Fruit fly (Drosophila melanogaster) whole organism, embryonic: ENCODE data around the gene ebd1.

Source experiments
- Awh ChIP-seq: fragments of 200-800 bp; sonication (Bioruptor generic); IDR thresholded peaks from 2 replicates; pipeline ENCODE4, ENCODE4 v1.3.6; 2022; ENCODE audit warnings: missing biosample characterization, missing genetic modification characterization
- BEAF-32 ChIP-seq: fragments of 200-800 bp; sonication (Bioruptor generic); optimal IDR thresholded peaks from 3 replicates; lab custom pipeline; 2017; ENCODE audit warnings: missing biosample characterization, missing genetic modification characterization, mild to moderate bottlenecking, moderate library complexity, missing genetic modification reagents
- CG11093 ChIP-seq: fragments of 200-800 bp; sonication (Bioruptor generic); IDR thresholded peaks from 3 replicates; pipeline ENCODE4 v1.3.6; 2022; ENCODE audit warnings: missing biosample characterization, missing genetic modification characterization
- CG12155 ChIP-seq: fragments of 200-800 bp; sonication (Bioruptor generic); optimal IDR thresholded peaks from 3 replicates; lab custom pipeline; 2016; ENCODE audit warnings: missing biosample characterization, missing genetic modification characterization
- CG12299 ChIP-seq: fragments of 200-800 bp; sonication (Bioruptor generic); optimal IDR thresholded peaks from 2 replicates; lab custom pipeline; 2018; ENCODE audit warnings: missing biosample characterization, mild to moderate bottlenecking, missing genetic modification characterization
- CG12769 ChIP-seq: fragments of 200-800 bp; sonication (Bioruptor generic); optimal IDR thresholded peaks from 2 replicates; lab custom pipeline; 2019; ENCODE audit warnings: missing biosample characterization, mild to moderate bottlenecking, missing genetic modification characterization, moderate library complexity
- CG13287 ChIP-seq: fragments of 200-800 bp; sonication (Bioruptor generic); IDR thresholded peaks from 2 replicates; pipeline ENCODE4 v1.3.6; 2022; ENCODE audit warnings: missing biosample characterization, missing genetic modification characterization; ENCODE audit not compliant: partially characterized antibody
- CG14860 ChIP-seq: fragments of 200-800 bp; sonication (Bioruptor generic); IDR thresholded peaks from 3 replicates; pipeline ENCODE4 v1.3.6; 2022; ENCODE audit warnings: missing biosample characterization, missing genetic modification characterization; ENCODE audit not compliant: partially characterized antibody
- CG15601 ChIP-seq: fragments of 200-800 bp; sonication (Bioruptor generic); optimal IDR thresholded peaks from 3 replicates; lab custom pipeline; 2019; ENCODE audit warnings: missing biosample characterization, mild to moderate bottlenecking, missing genetic modification characterization, moderate library complexity
- CG1603 ChIP-seq: fragments of 200-800 bp; sonication (Bioruptor generic); optimal IDR thresholded peaks from 2 replicates; lab custom pipeline; 2019; ENCODE audit warnings: missing biosample characterization, mild to moderate bottlenecking, missing genetic modification characterization, moderate library complexity
- CG18764 ChIP-seq: fragments of 200-800 bp; sonication (Bioruptor generic); optimal IDR thresholded peaks from 3 replicates; lab custom pipeline; 2016; ENCODE audit warnings: missing biosample characterization, missing genetic modification characterization
- CG30020 ChIP-seq: fragments of 200-800 bp; optimal IDR thresholded peaks from 2 replicates; lab custom pipeline; 2019; ENCODE audit warnings: missing biosample characterization, mild to moderate bottlenecking, missing genetic modification characterization, moderate library complexity
- CG31388 ChIP-seq: fragments of 200-800 bp; sonication (Bioruptor generic); optimal IDR thresholded peaks from 2 replicates; lab custom pipeline; 2016; ENCODE audit warnings: missing biosample characterization, missing genetic modification characterization
- CG3726 ChIP-seq: fragments of 200-800 bp; sonication (Bioruptor generic); IDR thresholded peaks from 3 replicates; pipeline ENCODE4, ENCODE4 v1.3.6; 2022; ENCODE audit warnings: missing biosample characterization, missing genetic modification characterization
- CG4854 ChIP-seq: fragments of 200-800 bp; sonication (Bioruptor generic); optimal IDR thresholded peaks from 2 replicates; lab custom pipeline; 2016; ENCODE audit warnings: missing biosample characterization, missing genetic modification characterization, inconsistent platforms
- CG6791 ChIP-seq: fragments of 200-800 bp; sonication (Bioruptor generic); IDR thresholded peaks from 3 replicates; pipeline ENCODE4 v1.3.6; 2022; ENCODE audit warnings: missing biosample characterization, missing genetic modification characterization; ENCODE audit not compliant: partially characterized antibody
- CG7839 ChIP-seq: fragments of 200-800 bp; sonication (Bioruptor generic); optimal IDR thresholded peaks from 3 replicates; lab custom pipeline; 2018; ENCODE audit warnings: missing biosample characterization, mild to moderate bottlenecking, missing genetic modification characterization, moderate library complexity
- D19A ChIP-seq: fragments of 200-800 bp; optimal IDR thresholded peaks from 3 replicates; lab custom pipeline; 2019; ENCODE audit warnings: missing biosample characterization, mild to moderate bottlenecking, missing genetic modification characterization, moderate library complexity
- Eip74EF ChIP-seq, 2 experiments: fragments of 200-800 bp in 1 of 2; fragments of >200 bp in 1 of 2; sonication (Bioruptor generic) in 1 of 2; optimal IDR thresholded peaks; 2 replicates each; lab custom pipeline; 2017 to 2019; ENCODE audit warnings: missing biosample characterization in 2 of 2, missing genetic modification characterization in 2 of 2, mild to moderate bottlenecking in 1 of 2, moderate library complexity in 1 of 2
- H2.0 ChIP-seq: fragments of 200-800 bp; sonication (Bioruptor generic); IDR thresholded peaks from 2 replicates; pipeline ENCODE4 v1.3.6; 2022; ENCODE audit warnings: missing biosample characterization, missing genetic modification characterization
- HLHmδ ChIP-seq: fragments of 200-800 bp; sonication (Bioruptor generic); optimal IDR thresholded peaks from 2 replicates; lab custom pipeline; 2018; ENCODE audit warnings: missing biosample characterization, mild to moderate bottlenecking, missing genetic modification characterization, moderate library complexity
- HmgZ ChIP-seq: fragments of 200-800 bp; sonication (Bioruptor generic); optimal IDR thresholded peaks from 2 replicates; lab custom pipeline; 2018; ENCODE audit warnings: missing biosample characterization, mild to moderate bottlenecking, missing genetic modification characterization
- Hr39 ChIP-seq: fragments of >200 bp; optimal IDR thresholded peaks from 2 replicates; lab custom pipeline; 2017
- Hr51 ChIP-seq, 2 experiments: fragments of 200-800 bp; sonication (Bioruptor generic); optimal IDR thresholded peaks; 2 replicates in 1 of 2; 3 replicates in 1 of 2; lab custom pipeline; 2016 to 2018; ENCODE audit warnings: missing biosample characterization in 2 of 2, missing genetic modification characterization in 2 of 2, mild to moderate bottlenecking in 1 of 2, moderate library complexity in 1 of 2
- Lhr ChIP-seq: fragments of 200-800 bp; sonication (Bioruptor generic); optimal IDR thresholded peaks from 3 replicates; lab custom pipeline; 2017; ENCODE audit warnings: mild to moderate bottlenecking, missing biosample characterization, missing genetic modification reagents, missing genetic modification characterization
- Lim3 ChIP-seq: fragments of 200-800 bp; sonication (Bioruptor generic); IDR thresholded peaks from 2 replicates; pipeline ENCODE4 v1.3.6; 2022; ENCODE audit warnings: missing biosample characterization, missing genetic modification characterization
- MESR4 ChIP-seq: fragments of 200-800 bp; sonication (Bioruptor generic); optimal IDR thresholded peaks from 2 replicates; lab custom pipeline; 2018; ENCODE audit warnings: missing biosample characterization, mild to moderate bottlenecking, missing genetic modification characterization, moderate library complexity
- Oli ChIP-seq: fragments of 200-800 bp; sonication (Bioruptor generic); optimal IDR thresholded peaks from 2 replicates; lab custom pipeline; 2018; ENCODE audit warnings: missing biosample characterization, mild to moderate bottlenecking, missing genetic modification characterization, moderate library complexity
- PHDP ChIP-seq: fragments of 200-800 bp; sonication (Bioruptor generic); optimal IDR thresholded peaks from 3 replicates; lab custom pipeline; 2018; ENCODE audit warnings: missing biosample characterization, mild to moderate bottlenecking, missing genetic modification characterization, moderate library complexity
- Scr ChIP-seq: fragments of 200-800 bp; sonication (Bioruptor generic); IDR thresholded peaks from 2 replicates; pipeline ENCODE4 v1.3.6; 2022; ENCODE audit warnings: missing biosample characterization, missing genetic modification characterization; ENCODE audit not compliant: partially characterized antibody
- Sin3A ChIP-seq: fragments of >200 bp; optimal IDR thresholded peaks from 2 replicates; lab custom pipeline; 2018
- Six4 ChIP-seq: fragments of 200-800 bp; sonication (Bioruptor generic); optimal IDR thresholded peaks from 2 replicates; lab custom pipeline; 2016; ENCODE audit warnings: missing biosample characterization, missing genetic modification characterization
- YL-1 ChIP-seq: fragments of 200-800 bp; sonication (Bioruptor generic); optimal IDR thresholded peaks from 3 replicates; lab custom pipeline; 2017; ENCODE audit warnings: missing biosample characterization, mild to moderate bottlenecking, missing genetic modification characterization
- ac ChIP-seq: fragments of 200-800 bp; sonication (Bioruptor generic); optimal IDR thresholded peaks from 3 replicates; lab custom pipeline; 2017; ENCODE audit warnings: missing biosample characterization, mild to moderate bottlenecking, missing genetic modification characterization
- bab2 ChIP-seq: fragments of 200-800 bp; sonication (Bioruptor generic); optimal IDR thresholded peaks from 2 replicates; lab custom pipeline; 2016; ENCODE audit warnings: missing biosample characterization, missing genetic modification characterization
- bowl ChIP-seq: fragments of 200-800 bp; sonication (Bioruptor generic); IDR thresholded peaks from 2 replicates; pipeline ENCODE4 v1.3.6; 2022; ENCODE audit warnings: missing biosample characterization, missing genetic modification characterization
- chinmo ChIP-seq: fragments of 200-800 bp; sonication (Bioruptor generic); IDR thresholded peaks from 4 replicates; pipeline ENCODE4 v1.3.6; 2022; ENCODE audit warnings: missing biosample characterization, missing genetic modification characterization; ENCODE audit not compliant: partially characterized antibody
- crp ChIP-seq, 2 experiments: fragments of 200-800 bp; sonication (Bioruptor generic); optimal IDR thresholded peaks; 2 replicates in 1 of 2; 3 replicates in 1 of 2; lab custom pipeline; 2017; ENCODE audit warnings: missing biosample characterization in 2 of 2, missing genetic modification characterization in 2 of 2, mild to moderate bottlenecking in 1 of 2, moderate library complexity in 1 of 2
- dpn ChIP-seq, 2 experiments: fragments of 200-800 bp; sonication (Bioruptor generic); optimal IDR thresholded peaks; 3 replicates each; lab custom pipeline; 2016; ENCODE audit warnings: missing biosample characterization in 2 of 2, missing genetic modification characterization in 2 of 2
- kay ChIP-seq: fragments of 200-800 bp; sonication (Bioruptor generic); optimal IDR thresholded peaks from 2 replicates; lab custom pipeline; 2016; ENCODE audit warnings: missing biosample characterization, missing genetic modification characterization
- mld ChIP-seq: fragments of 200-800 bp; sonication (Bioruptor generic); IDR thresholded peaks from 3 replicates; pipeline ENCODE4 v1.3.6; 2022; ENCODE audit warnings: missing biosample characterization, missing genetic modification characterization; ENCODE audit not compliant: partially characterized antibody
- org-1 ChIP-seq: fragments of 200-800 bp; sonication (Bioruptor generic); optimal IDR thresholded peaks from 2 replicates; lab custom pipeline; 2017; ENCODE audit warnings: missing biosample characterization, missing genetic modification characterization
- pnt ChIP-seq: fragments of 200-800 bp; sonication (Bioruptor generic); optimal IDR thresholded peaks from 3 replicates; lab custom pipeline; 2016; ENCODE audit warnings: missing biosample characterization, missing genetic modification characterization
- seq ChIP-seq: fragments of 200-800 bp; sonication (Bioruptor generic); IDR thresholded peaks from 2 replicates; pipeline ENCODE4 v1.3.6; 2022; ENCODE audit warnings: missing biosample characterization, missing genetic modification characterization
- sob ChIP-seq: fragments of 200-800 bp; sonication (Bioruptor generic); IDR thresholded peaks from 2 replicates; pipeline ENCODE4 v1.3.6; 2022; ENCODE audit warnings: missing biosample characterization, missing genetic modification characterization
- sug ChIP-seq: fragments of 200-800 bp; optimal IDR thresholded peaks from 2 replicates; lab custom pipeline; 2019; ENCODE audit warnings: missing biosample characterization, mild to moderate bottlenecking, missing genetic modification characterization, moderate library complexity
- twi ChIP-seq: fragments of 200-800 bp; optimal IDR thresholded peaks from 2 replicates; lab custom pipeline; 2019; ENCODE audit warnings: missing biosample characterization, mild to moderate bottlenecking, missing genetic modification characterization, moderate library complexity
- unc-4 ChIP-seq: fragments of 200-800 bp; sonication (Bioruptor generic); IDR thresholded peaks from 2 replicates; pipeline ENCODE4 v1.3.6; 2022; ENCODE audit warnings: missing biosample characterization, missing genetic modification characterization; ENCODE audit not compliant: partially characterized antibody
- wor ChIP-seq: fragments of 200-800 bp; sonication (Bioruptor generic); IDR thresholded peaks from 2 replicates; pipeline ENCODE4 v1.3.6; 2022; ENCODE audit warnings: missing biosample characterization, missing genetic modification characterization

The ebd1 gene

dm6 chr3L:654019-654418 is 31.3 kb downstream of the ebd1 start, which contains the start of the genes MED30 and Rev1 (continued):
- TF ChIP-seq chinmo (GFP tag; lab: Robert Waterston, UW) (0 out of 4 replicates have a peak, but pooled peaks have one; percentile 53), pnt (GFP tag; lab: Kevin White, UChicago) (peak; percentile 96), Lim3 (GFP tag; lab: Robert Waterston, UW) (0 out of 2 replicates have a peak, but pooled peaks have one; percentile 5), CG12299 (tag; lab: Kevin White, UChicago) (peak; percentile 91), org-1 (GFP tag; lab: Kevin White, UChicago) (peak; percentile 75), CG3726 (0 out of 3 replicates have a peak, but pooled peaks have one; percentile 42), Six4 (GFP tag; lab: Kevin White, UChicago) (peak; percentile 90), dpn (GFP tag; optimal IDR thresholded peaks at IDR 0.05; lab: Kevin White, UChicago) (peak; percentile 97), CG12155 (GFP tag; lab: Kevin White, UChicago) (peak; percentile 94), Hr51 (GFP tag; optimal IDR thresholded peaks at IDR 0.05; lab: Kevin White, UChicago) (peak; percentile 92 to 97), CG15601 (tag; lab: Kevin White, UChicago) (peak; percentile 89), unc-4 (GFP tag; lab: Robert Waterston, UW) (peak; percentile 60), Awh (GFP tag; lab: Robert Waterston, UW) (peak; percentile 88), D19A (peak; percentile 79), Eip74EF (GFP tag; optimal IDR thresholded peaks at IDR 0.05; lab: Kevin White, UChicago) (peak in 1 of 2 experiments; percentile 83), crp (GFP tag; optimal IDR thresholded peaks at IDR 0.05; lab: Kevin White, UChicago) (peak; percentile 93 to 97), Lhr (GFP tag; lab: Kevin White, UChicago) (peak; percentile 77), Oli (peak; percentile 88), PHDP (tag; lab: Kevin White, UChicago) (peak; percentile 95), MESR4 (peak; percentile 73), CG31388 (GFP tag; lab: Kevin White, UChicago) (peak; percentile 85), ac (GFP tag; lab: Kevin White, UChicago) (peak; percentile 2), CG4854 (peak; percentile 92), CG7839 (peak; percentile 92), H2.0 (peak; percentile 89), CG6791 (GFP tag; lab: Robert Waterston, UW) (no peak), seq (peak; percentile 84), kay (peak; percentile 90)

- TF ChIP-seq Lhr (GFP tag; lab: Kevin White, UChicago) = no peak
- no peak for TF ChIP-seq bowl (GFP tag; lab: Robert Waterston, UW)
- peak; percentile 47 for TF ChIP-seq YL-1 (GFP tag; lab: Kevin White, UChicago)
- TF ChIP-seq mld (GFP tag; lab: Robert Waterston, UW) = peak; percentile 71; the same call in 2 of the 3 replicates
- TF ChIP-seq CG11093 (GFP tag; lab: Robert Waterston, UW) = no peak
- no peak for TF ChIP-seq CG18764 (GFP tag; lab: Kevin White, UChicago)
- TF ChIP-seq Scr = peak; percentile 76
- TF ChIP-seq wor (GFP tag; lab: Robert Waterston, UW) = no peak
- no peak for TF ChIP-seq twi
- peak; percentile 52 for TF ChIP-seq CG12769 (tag; lab: Kevin White, UChicago)
- peak; percentile 70 for TF ChIP-seq BEAF-32 (GFP tag; lab: Kevin White, UChicago)
- no peak for TF ChIP-seq bab2 (GFP tag; lab: Kevin White, UChicago)
- peak; percentile 11 for TF ChIP-seq sug
- no peak for TF ChIP-seq Hr39 (lab: Kevin White, UChicago)
- peak; percentile 63; the same call in 2 of the 3 replicates for TF ChIP-seq CG6791 (GFP tag; lab: Robert Waterston, UW)
- TF ChIP-seq CG30020 = no peak
- TF ChIP-seq CG13287 = peak; percentile 82
- TF ChIP-seq HmgZ (tag; lab: Kevin White, UChicago) = peak; percentile 26
- no peak for TF ChIP-seq HLHmδ (GFP tag; lab: Kevin White, UChicago)
- 0 out of 2 replicates have a peak, but pooled peaks have one; percentile 9 for TF ChIP-seq sob (GFP tag; lab: Robert Waterston, UW)
- TF ChIP-seq Sin3A = peak; percentile 4
- peak; percentile 4 for TF ChIP-seq CG1603 (tag; lab: Kevin White, UChicago)
- TF ChIP-seq CG14860 (GFP tag; lab: Robert Waterston, UW) = peak; percentile 62; the same call in 2 of the 3 replicates
Observed at dm6 chr3L:652637-653036, 32.7 kb downstream of the ebd1 start, which contains the start of gene CG3402. Gene CG3402, minus strand, starts transcription at chr3L:652881.
